Fruit fly (Drosophila melanogaster) whole organism, prepupa: ENCODE data around the gene Rbm13.

Experiments
- Blimp-1 ChIP-seq: fragments of 200-800 bp; sonication (Bioruptor generic); optimal IDR thresholded peaks from 3 replicates; lab custom pipeline; 2017; ENCODE audit warnings: missing biosample characterization, missing genetic modification characterization, mild to moderate bottlenecking, moderate library complexity, missing genetic modification reagents
- CG11294 ChIP-seq: fragments of 200-800 bp; sonication (Bioruptor generic); IDR thresholded peaks from 2 replicates; pipeline ENCODE4 v1.3.6; 2022; ENCODE audit warnings: missing biosample characterization, missing genetic modification characterization
- CG11762 ChIP-seq: fragments of 200-800 bp; sonication (Bioruptor generic); optimal IDR thresholded peaks from 3 replicates; lab custom pipeline; 2016; ENCODE audit warnings: missing biosample characterization, missing genetic modification characterization; ENCODE audit not compliant: insufficient read depth
- CG11902 ChIP-seq: fragments of 200-800 bp; sonication (Bioruptor generic); optimal IDR thresholded peaks from 3 replicates; lab custom pipeline; 2016; ENCODE audit warnings: missing biosample characterization, missing genetic modification characterization
- CG15336 ChIP-seq: fragments of 200-800 bp; sonication (Bioruptor generic); IDR thresholded peaks from 2 replicates; pipeline ENCODE4 v1.3.6; 2022; ENCODE audit warnings: missing biosample characterization, missing genetic modification characterization
- CG1621 ChIP-seq: fragments of 200-800 bp; sonication (Bioruptor generic); optimal IDR thresholded peaks from 3 replicates; lab custom pipeline; 2018; ENCODE audit warnings: missing biosample characterization, mild to moderate bottlenecking, missing genetic modification characterization
- CG16779 ChIP-seq: fragments of 200-800 bp; sonication (Bioruptor generic); optimal IDR thresholded peaks from 3 replicates; lab custom pipeline; 2017; ENCODE audit warnings: missing biosample characterization, mild to moderate bottlenecking, missing genetic modification characterization
- CG3032 ChIP-seq: fragments of 200-800 bp; optimal IDR thresholded peaks from 2 replicates; lab custom pipeline; 2019; ENCODE audit warnings: missing biosample characterization, mild to moderate bottlenecking, missing genetic modification characterization, moderate library complexity
- CG32006 ChIP-seq: fragments of 200-800 bp; sonication (Bioruptor generic); optimal IDR thresholded peaks from 3 replicates; lab custom pipeline; 2017; ENCODE audit warnings: missing biosample characterization, mild to moderate bottlenecking, missing genetic modification characterization
- CG34406 ChIP-seq: fragments of 200-800 bp; sonication (Bioruptor generic); optimal IDR thresholded peaks from 3 replicates; lab custom pipeline; 2016; ENCODE audit warnings: missing biosample characterization, missing genetic modification characterization
- CG3919 ChIP-seq: fragments of 200-800 bp; sonication (Bioruptor generic); optimal IDR thresholded peaks from 3 replicates; lab custom pipeline; 2016; ENCODE audit warnings: missing biosample characterization, missing genetic modification characterization
- CG4318 ChIP-seq: fragments of 200-800 bp; sonication (Bioruptor generic); optimal IDR thresholded peaks from 3 replicates; lab custom pipeline; 2017; ENCODE audit warnings: missing biosample characterization, mild to moderate bottlenecking, missing genetic modification characterization
- CG6163 ChIP-seq: fragments of 200-800 bp; sonication (Bioruptor generic); IDR thresholded peaks from 3 replicates; pipeline ENCODE4 v1.3.6; 2022; ENCODE audit warnings: missing biosample characterization, missing genetic modification characterization
- CG6276 ChIP-seq: fragments of 200-800 bp; sonication (Bioruptor generic); optimal IDR thresholded peaks from 2 replicates; lab custom pipeline; 2017; ENCODE audit warnings: missing biosample characterization, mild to moderate bottlenecking, missing genetic modification characterization
- CG6808 ChIP-seq: fragments of 200-800 bp; sonication (Bioruptor generic); optimal IDR thresholded peaks from 3 replicates; lab custom pipeline; 2017; ENCODE audit warnings: missing biosample characterization, missing genetic modification characterization, mild to moderate bottlenecking, moderate library complexity, missing genetic modification reagents
- CG6854 ChIP-seq: fragments of 200-800 bp; sonication (Bioruptor generic); optimal IDR thresholded peaks from 2 replicates; lab custom pipeline; 2017; ENCODE audit warnings: missing biosample characterization, mild to moderate bottlenecking, missing genetic modification characterization
- CG7368 ChIP-seq: fragments of 200-800 bp; sonication (Bioruptor generic); optimal IDR thresholded peaks from 3 replicates; lab custom pipeline; 2016; ENCODE audit warnings: missing biosample characterization, missing genetic modification characterization
- CG8119 ChIP-seq: fragments of 200-800 bp; sonication (Bioruptor generic); IDR thresholded peaks from 3 replicates; pipeline ENCODE4 v1.3.6; 2022; ENCODE audit warnings: missing biosample characterization, missing genetic modification characterization
- CG8632 ChIP-seq: fragments of 200-800 bp; sonication (Bioruptor generic); optimal IDR thresholded peaks from 3 replicates; lab custom pipeline; 2016; ENCODE audit warnings: missing biosample characterization, missing genetic modification characterization
- CG9139 ChIP-seq: fragments of 200-800 bp; sonication (Bioruptor generic); optimal IDR thresholded peaks from 3 replicates; lab custom pipeline; 2017; ENCODE audit warnings: missing biosample characterization, mild to moderate bottlenecking, missing genetic modification characterization
- Eip78C ChIP-seq: fragments of 200-800 bp; sonication (Bioruptor generic); peaks from one replicate; lab custom pipeline; 2016; ENCODE audit warnings: missing biosample characterization, missing genetic modification characterization
- Ets21C ChIP-seq: fragments of 200-800 bp; sonication (Bioruptor generic); optimal IDR thresholded peaks from 3 replicates; lab custom pipeline; 2016; ENCODE audit warnings: missing biosample characterization, missing genetic modification characterization
- Ets96B ChIP-seq: fragments of 200-800 bp; optimal IDR thresholded peaks from 2 replicates; lab custom pipeline; 2019; ENCODE audit warnings: missing biosample characterization, mild to moderate bottlenecking, missing genetic modification characterization, moderate library complexity
- Gug ChIP-seq: fragments of 200-800 bp; sonication (Bioruptor generic); IDR thresholded peaks from 2 replicates; pipeline ENCODE4 v1.3.6; 2022; ENCODE audit warnings: missing biosample characterization, missing genetic modification characterization
- Hr38 ChIP-seq: sonication (Bioruptor generic); optimal IDR thresholded peaks from 2 replicates; lab custom pipeline; 2016; ENCODE audit warnings: missing biosample characterization, missing genetic modification characterization
- Hr39 ChIP-seq: fragments of 200-800 bp; sonication (Bioruptor generic); optimal IDR thresholded peaks from 2 replicates; lab custom pipeline; 2016; ENCODE audit warnings: missing biosample characterization, missing genetic modification characterization
- Hr4 ChIP-seq: fragments of 200-800 bp; sonication (Bioruptor generic); optimal IDR thresholded peaks from 3 replicates; lab custom pipeline; 2016; ENCODE audit warnings: missing biosample characterization, missing genetic modification characterization
- Met ChIP-seq: fragments of 200-800 bp; sonication (Bioruptor generic); optimal IDR thresholded peaks from 3 replicates; lab custom pipeline; 2016; ENCODE audit warnings: missing biosample characterization, missing genetic modification characterization
- OdsH ChIP-seq: fragments of 200-800 bp; sonication (Bioruptor generic); optimal IDR thresholded peaks from 3 replicates; lab custom pipeline; 2016; ENCODE audit warnings: missing biosample characterization, missing genetic modification characterization
- Smox ChIP-seq: fragments of 200-800 bp; sonication (Bioruptor generic); optimal IDR thresholded peaks from 3 replicates; lab custom pipeline; 2016; ENCODE audit warnings: missing biosample characterization, missing genetic modification characterization
- Sox15 ChIP-seq: fragments of 200-800 bp; sonication (Bioruptor generic); optimal IDR thresholded peaks from 3 replicates; lab custom pipeline; 2016; ENCODE audit warnings: missing biosample characterization, missing genetic modification characterization
- achi ChIP-seq: fragments of 200-800 bp; sonication (Bioruptor generic); optimal IDR thresholded peaks from 3 replicates; lab custom pipeline; 2016; ENCODE audit warnings: missing biosample characterization, missing genetic modification characterization
- acj6 ChIP-seq: fragments of 200-800 bp; sonication (Bioruptor generic); optimal IDR thresholded peaks from 3 replicates; lab custom pipeline; 2016; ENCODE audit warnings: missing biosample characterization, missing genetic modification characterization
- cyc ChIP-seq: fragments of 200-800 bp; sonication (Bioruptor generic); optimal IDR thresholded peaks from 3 replicates; lab custom pipeline; 2016; ENCODE audit warnings: missing biosample characterization, missing genetic modification characterization
- dac ChIP-seq: fragments of 200-800 bp; sonication (Bioruptor generic); optimal IDR thresholded peaks from 2 replicates; lab custom pipeline; 2017; ENCODE audit warnings: missing biosample characterization, mild to moderate bottlenecking, missing genetic modification characterization
- dsx ChIP-seq: fragments of 200-800 bp; optimal IDR thresholded peaks from 3 replicates; lab custom pipeline; 2019; ENCODE audit warnings: missing biosample characterization, mild to moderate bottlenecking, missing genetic modification characterization, moderate library complexity; ENCODE audit not compliant: poor library complexity, severe bottlenecking
- esn ChIP-seq: fragments of 200-800 bp; sonication (Bioruptor generic); optimal IDR thresholded peaks from 2 replicates; lab custom pipeline; 2016; ENCODE audit warnings: missing biosample characterization, mild to moderate bottlenecking, missing genetic modification characterization, moderate library complexity
- fkh ChIP-seq: fragments of 200-800 bp; sonication (Bioruptor generic); optimal IDR thresholded peaks from 3 replicates; lab custom pipeline; 2017; ENCODE audit warnings: missing biosample characterization, mild to moderate bottlenecking, missing genetic modification characterization, moderate library complexity
- lz ChIP-seq: fragments of 200-800 bp; sonication (Bioruptor generic); optimal IDR thresholded peaks from 3 replicates; lab custom pipeline; 2016; ENCODE audit warnings: missing biosample characterization, missing genetic modification characterization
- net ChIP-seq: fragments of 200-800 bp; sonication (Bioruptor generic); optimal IDR thresholded peaks from 3 replicates; lab custom pipeline; 2016; ENCODE audit warnings: missing biosample characterization, missing genetic modification characterization
- pdm3 ChIP-seq: fragments of 200-800 bp; sonication (Bioruptor generic); optimal IDR thresholded peaks from 3 replicates; lab custom pipeline; 2016; ENCODE audit warnings: missing biosample characterization, missing genetic modification characterization
- salr ChIP-seq, 2 experiments: fragments of 200-800 bp; sonication (Bioruptor generic); optimal IDR thresholded peaks; 3 replicates each; lab custom pipeline; 2016 to 2018; ENCODE audit warnings: missing biosample characterization in 2 of 2, missing genetic modification characterization in 2 of 2, mild to moderate bottlenecking in 1 of 2
- spab ChIP-seq: fragments of 200-800 bp; sonication (Bioruptor generic); optimal IDR thresholded peaks from 2 replicates; lab custom pipeline; 2017; ENCODE audit warnings: missing biosample characterization, mild to moderate bottlenecking, missing genetic modification characterization, missing genetic modification reagents
- ss ChIP-seq, 2 experiments: fragments of 200-800 bp; sonication (Bioruptor generic); optimal IDR thresholded peaks; 2 replicates in 1 of 2; 3 replicates in 1 of 2; lab custom pipeline; 2017 to 2018; ENCODE audit warnings: mild to moderate bottlenecking in 2 of 2, missing biosample characterization in 2 of 2, missing genetic modification characterization in 2 of 2, moderate library complexity in 1 of 2
- topi ChIP-seq: fragments of 200-800 bp; sonication (Bioruptor generic); optimal IDR thresholded peaks from 3 replicates; lab custom pipeline; 2016; ENCODE audit warnings: missing biosample characterization, missing genetic modification characterization
- vri ChIP-seq: fragments of 200-800 bp; sonication (Bioruptor generic); optimal IDR thresholded peaks from 3 replicates; lab custom pipeline; 2016; ENCODE audit warnings: missing biosample characterization, mild to moderate bottlenecking, missing genetic modification characterization

The Rbm13 gene

dm6 chrX:8891565-8892276, 9.8 kb upstream of the Rbm13 start (continued):
- TF ChIP-seq CG9139 (GFP tag; lab: Kevin White, UChicago) (peak; percentile 11), OdsH (GFP tag; lab: Kevin White, UChicago) (peak; percentile 66), CG32006 (peak; percentile 74), cyc (GFP tag; lab: Kevin White, UChicago) (peak; percentile 34), net (peak; percentile 62), pdm3 (GFP tag; lab: Kevin White, UChicago) (peak; percentile 63), CG8119 (GFP tag; lab: Robert Waterston, UW) (peak; percentile 58), Hr38 (GFP tag; lab: Kevin White, UChicago) (no peak), topi (GFP tag; lab: Kevin White, UChicago) (peak; percentile 57), CG6808 (GFP tag; lab: Kevin White, UChicago) (peak; percentile 17), Ets96B (tag; lab: Kevin White, UChicago) (peak; percentile 36), achi (peak; percentile 64), CG6276 (GFP tag; lab: Kevin White, UChicago) (peak; percentile 57), Hr4 (GFP tag; lab: Kevin White, UChicago) (peak; percentile 71), lz (GFP tag; lab: Kevin White, UChicago) (peak; percentile 59)
- TF ChIP-seq, all 60 proteins: peak for 50

- TF ChIP-seq Smox (GFP tag; lab: Kevin White, UChicago) (peak; percentile 16), net (no peak), Met (GFP tag; lab: Kevin White, UChicago) (peak; percentile 22), Gug (no peak), CG1621 (no peak), Hr4 (GFP tag; lab: Kevin White, UChicago) (peak; percentile 24), CG6808 (GFP tag; lab: Kevin White, UChicago) (no peak), CG11762 (no peak), pdm3 (GFP tag; lab: Kevin White, UChicago) (peak; percentile 20), salr (GFP tag; optimal IDR thresholded peaks at IDR 0.05; lab: Kevin White, UChicago) (no peak), Sox15 (GFP tag; lab: Kevin White, UChicago) (no peak), topi (GFP tag; lab: Kevin White, UChicago) (peak; percentile 27), Ets21C (GFP tag; lab: Kevin White, UChicago) (no peak), CG8632 (no peak), spab (no peak), cyc (GFP tag; lab: Kevin White, UChicago) (peak; percentile 20), CG6276 (GFP tag; lab: Kevin White, UChicago) (no peak), fkh (GFP tag; lab: Kevin White, UChicago) (no peak), CG6854 (GFP tag; lab: Kevin White, UChicago) (no peak), achi (no peak), CG15336 (GFP tag; lab: Robert Waterston, UW) (peak; percentile 28; the same call in 1 of the 2 replicates), esn (GFP tag; lab: Kevin White, UChicago) (peak; percentile 19), CG8119 (GFP tag; lab: Robert Waterston, UW) (no peak), CG7368 (GFP tag; lab: Kevin White, UChicago) (no peak), ss (GFP tag; optimal IDR thresholded peaks at IDR 0.05; lab: Kevin White, UChicago) (no peak), vri (GFP tag; lab: Kevin White, UChicago) (peak; percentile 19), CG34406 (GFP tag; lab: Kevin White, UChicago) (peak; percentile 24), CG6163 (GFP tag; lab: Robert Waterston, UW) (peak; percentile 49; the same call in 1 of the 3 replicates), dsx (GFP tag; lab: Kevin White, UChicago) (no peak), CG3032 (peak; percentile 19), Blimp-1 (GFP tag; lab: Kevin White, UChicago) (no peak), CG11294 (GFP tag; lab: Robert Waterston, UW) (no peak), CG4318 (GFP tag; lab: Kevin White, UChicago) (no peak), CG11902 (GFP tag; lab: Kevin White, UChicago) (peak; percentile 5), Eip78C (GFP tag; lab: Kevin White, UChicago) (peak; percentile 62), CG16779 (no peak), Hr39 (GFP tag; lab: Kevin White, UChicago) (peak; percentile 25), OdsH (GFP tag; lab: Kevin White, UChicago) (peak; percentile 37), acj6 (GFP tag; lab: Kevin White, UChicago) (no peak), dac (GFP tag; lab: Kevin White, UChicago) (no peak), CG3919 (no peak), Hr38 (GFP tag; lab: Kevin White, UChicago) (no peak)
Observed at dm6 chrX:8892445-8893009, 9.0 kb upstream of the Rbm13 start.
